Worm (Caenorhabditis elegans) whole organism, L3 larva: ENCODE measurements around the gene dnj-15.

ENCODE experiments used
- R02D3.7 ChIP-seq: fragments of 150-350 bp; optimal IDR thresholded peaks from 2 replicates; lab custom pipeline; 2014; ENCODE audit warnings: missing biosample characterization, missing genetic modification characterization
- ZK546.5 ChIP-seq: sonication (generic microtip); optimal IDR thresholded peaks from 2 replicates; lab custom pipeline; 2017; ENCODE audit warnings: missing biosample characterization, missing genetic modification characterization
- ceh-82 ChIP-seq: fragments of 150-350 bp; optimal IDR thresholded peaks from 2 replicates; lab custom pipeline; 2014; ENCODE audit warnings: missing biosample characterization, missing genetic modification characterization
- daf-12 ChIP-seq: fragments of 150-350 bp; optimal IDR thresholded peaks from 2 replicates; lab custom pipeline; 2014; ENCODE audit warnings: missing biosample characterization, missing genetic modification reagents, missing genetic modification characterization
- egl-27 ChIP-seq: sonication (generic microtip); optimal IDR thresholded peaks from 4 replicates; lab custom pipeline; 2017; ENCODE audit warnings: missing biosample characterization, missing genetic modification reagents, missing genetic modification characterization
- fkh-10 ChIP-seq: sonication (generic microtip); optimal IDR thresholded peaks from 2 replicates; lab custom pipeline; 2017; ENCODE audit warnings: missing biosample characterization, missing genetic modification reagents, missing genetic modification characterization
- fkh-2 ChIP-seq: fragments of 150-350 bp; optimal IDR thresholded peaks from 2 replicates; lab custom pipeline; 2014; ENCODE audit warnings: missing biosample characterization, missing genetic modification reagents, missing genetic modification characterization
- jun-1 ChIP-seq: fragments of 150-350 bp; optimal IDR thresholded peaks from 2 replicates; lab custom pipeline; 2014; ENCODE audit warnings: missing biosample characterization, missing genetic modification reagents, missing genetic modification characterization
- nhr-11 ChIP-seq: fragments of 150-350 bp; optimal IDR thresholded peaks from 2 replicates; lab custom pipeline; 2014; ENCODE audit warnings: missing biosample characterization, missing genetic modification characterization
- nhr-25 ChIP-seq: sonication (generic microtip); optimal IDR thresholded peaks from 2 replicates; lab custom pipeline; 2017; ENCODE audit warnings: missing biosample characterization, missing genetic modification characterization
- pqm-1 ChIP-seq: fragments of 150-350 bp; optimal IDR thresholded peaks from 2 replicates; lab custom pipeline; 2017; ENCODE audit warnings: missing biosample characterization, missing genetic modification characterization, inconsistent platforms
- tbx-2 ChIP-seq: sonication (generic microtip); optimal IDR thresholded peaks from 2 replicates; lab custom pipeline; 2016; ENCODE audit warnings: mild to moderate bottlenecking, missing genetic modification characterization, missing compliant biosample characterization
- unc-62 ChIP-seq: fragments of 150-350 bp; sonication (generic microtip); optimal IDR thresholded peaks from 4 replicates; lab custom pipeline; 2014; ENCODE audit warnings: missing biosample characterization, missing genetic modification reagents, missing genetic modification characterization

DNA sequence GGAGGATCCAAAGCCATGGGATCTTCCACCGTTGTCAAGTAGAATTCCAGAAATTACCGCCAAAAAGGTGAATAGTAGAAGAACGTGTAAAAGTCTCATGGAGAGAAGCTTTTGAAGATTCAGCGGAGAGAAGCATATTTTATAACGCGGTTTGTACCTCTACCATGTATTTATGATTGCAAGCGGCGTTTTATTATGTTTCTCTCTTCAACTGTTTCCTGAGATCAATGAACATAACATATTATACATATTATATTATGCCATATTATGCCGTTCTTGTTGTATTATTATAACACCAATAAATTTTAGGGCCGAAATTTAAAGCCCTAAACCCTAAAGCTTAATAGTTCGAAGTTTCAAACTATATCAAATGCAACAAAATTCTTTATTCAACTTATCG is 35.9 kb upstream of the dnj-15 start, which contains the start of gene F49F1.18:
- TF ChIP-seq jun-1 (tag; lab: Kevin White, UChicago) = no peak
- TF ChIP-seq ZK546.5 (tag; lab: Kevin White, UChicago) = no peak
- TF ChIP-seq R02D3.7 (tag; lab: Kevin White, UChicago) = no peak
- TF ChIP-seq nhr-11 (tag; lab: Kevin White, UChicago) = no peak
- no peak for TF ChIP-seq fkh-2 (tag; lab: Kevin White, UChicago)
- no peak for TF ChIP-seq egl-27 (tag; lab: Kevin White, UChicago)
- TF ChIP-seq ceh-82 = no peak
- TF ChIP-seq unc-62 (GFP tag; lab: Kevin White, UChicago) = no peak
- TF ChIP-seq nhr-25 = no peak
- no peak for TF ChIP-seq fkh-10
- no peak for TF ChIP-seq pqm-1
- TF ChIP-seq daf-12 (tag; lab: Kevin White, UChicago) = no peak
- no peak for TF ChIP-seq tbx-2
